Worm (Caenorhabditis elegans): ENCODE results near the gene gmap-1.

ce11 chrX:12929961-12930360, 4.8 kb downstream of the gmap-1 start, which contains the start of gene C34E7.3:
- TF ChIP-seq nhr-12 (tag; optimal IDR thresholded peaks at IDR 0.05) (no peak), mep-1 (tag; optimal IDR thresholded peaks at IDR 0.05) (no peak)
